Fruit fly (Drosophila melanogaster) whole organism, adult: Measurements from ENCODE around the gene Msh6.
A peak's percentile ranks its signal among the peaks of the same experiment; 100 is the strongest.

Experiments
- CG11617 ChIP-seq: fragments of 200-800 bp; sonication (Bioruptor generic); optimal IDR thresholded peaks from 2 replicates; lab custom pipeline; 2017; ENCODE audit warnings: mild to moderate bottlenecking, missing biosample characterization, missing genetic modification reagents, missing genetic modification characterization
- CG12768 ChIP-seq: fragments of 200-800 bp; sonication (Bioruptor generic); optimal IDR thresholded peaks from 2 replicates; lab custom pipeline; 2017; ENCODE audit warnings: missing biosample characterization, missing genetic modification characterization, mild to moderate bottlenecking, moderate library complexity, missing genetic modification reagents
- ovo ChIP-seq: fragments of 200-800 bp; sonication (Bioruptor generic); optimal IDR thresholded peaks from 2 replicates; lab custom pipeline; 2016; ENCODE audit warnings: missing biosample characterization, missing genetic modification characterization
- tj ChIP-seq: fragments of 200-800 bp; sonication (Bioruptor generic); optimal IDR thresholded peaks from 3 replicates; lab custom pipeline; 2017; ENCODE audit warnings: missing biosample characterization, mild to moderate bottlenecking, missing genetic modification characterization, moderate library complexity

dm6 chr3L:15107776-15108379, 50.5 kb downstream of the Msh6 start:
- TF ChIP-seq tj: peak; percentile 5
- peak; percentile 63 for TF ChIP-seq CG11617 (GFP tag; lab: Kevin White, UChicago)
- no peak for TF ChIP-seq CG12768 (GFP tag; lab: Kevin White, UChicago)
- TF ChIP-seq ovo (GFP tag; lab: Kevin White, UChicago): no peak
